Worm (Caenorhabditis elegans): ENCODE data around the gene ufd-3.

The ufd-3 gene

DNA sequence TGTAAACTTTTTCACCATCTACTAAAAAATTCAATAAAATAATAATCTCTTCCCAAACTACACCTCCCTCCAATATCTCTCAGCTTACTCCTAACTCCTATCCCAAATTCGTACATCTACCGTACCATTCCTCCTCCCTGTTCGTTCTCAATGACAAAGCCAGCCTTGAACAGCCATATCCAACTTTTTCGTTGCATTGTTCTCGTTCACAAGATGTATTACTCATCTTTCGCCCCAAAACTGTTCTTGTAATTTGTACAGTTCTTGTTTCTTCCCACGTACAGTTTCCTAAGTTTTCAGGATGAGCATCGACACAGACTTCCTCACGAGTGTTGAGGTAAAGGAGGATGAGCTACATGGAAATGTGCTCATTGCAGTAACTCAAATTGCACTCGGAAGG lies 14.3 kb downstream of the ufd-3 start, which contains the start of gene egl-43:
Gene egl-43 (plus strand): TSS at position 301 of the 400 bp plus-strand sequence.
- TF ChIP-seq ham-2 (GFP tag; optimal IDR thresholded peaks at IDR 0.05), result no peak
- TF ChIP-seq pha-4 (tag; optimal IDR thresholded peaks at IDR 0.05), result no peak
- no peak for TF ChIP-seq drap-1 (GFP tag; optimal IDR thresholded peaks at IDR 0.05)
- TF ChIP-seq nhr-12 (tag; optimal IDR thresholded peaks at IDR 0.05), result no peak
- no peak for TF ChIP-seq nhr-76 (tag; optimal IDR thresholded peaks at IDR 0.05)
- TF ChIP-seq nhr-2 (tag; optimal IDR thresholded peaks at IDR 0.05), result no peak
- TF ChIP-seq elt-1 (tag; optimal IDR thresholded peaks at IDR 0.05; ENCODE audit: borderline replicate concordance, insufficient read depth), result no peak
- TF ChIP-seq unc-39 (tag; optimal IDR thresholded peaks at IDR 0.05), result no peak
- no peak for TF ChIP-seq nhr-237 (tag; optimal IDR thresholded peaks at IDR 0.05)
- no peak for TF ChIP-seq mab-5 (tag; optimal IDR thresholded peaks at IDR 0.05)
- no peak for TF ChIP-seq tbx-8 (GFP tag; optimal IDR thresholded peaks at IDR 0.05)
- TF ChIP-seq bed-3 (GFP tag; optimal IDR thresholded peaks at IDR 0.05), result no peak
- no peak for TF ChIP-seq snpc-4 (tag; optimal IDR thresholded peaks at IDR 0.05)
- TF ChIP-seq zip-8 (tag; optimal IDR thresholded peaks at IDR 0.05), result no peak
- no peak for TF ChIP-seq blmp-1 (tag; optimal IDR thresholded peaks at IDR 0.05)
- TF ChIP-seq ceh-43 (GFP tag; optimal IDR thresholded peaks at IDR 0.05), result no peak

DNA sequence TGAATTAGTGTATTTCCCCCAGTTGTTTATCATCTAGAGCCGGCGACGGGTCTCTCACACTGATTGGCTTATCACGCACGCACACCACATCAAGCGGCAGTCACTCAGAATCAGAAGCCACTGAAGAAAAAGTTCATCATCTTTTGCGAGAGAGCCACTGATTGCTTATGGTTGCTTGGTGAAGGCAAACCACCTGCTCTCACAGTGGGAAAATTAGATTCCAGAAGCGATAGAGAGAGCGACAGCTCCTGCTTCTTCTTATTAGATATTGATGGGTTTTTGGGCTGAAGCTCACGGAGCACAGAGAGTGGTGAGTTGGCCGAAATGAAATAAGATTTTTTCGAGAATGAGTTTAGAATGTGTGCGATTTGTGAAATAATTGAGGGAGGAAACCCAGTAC lies 15.6 kb downstream of the ufd-3 start:
- TF ChIP-seq hlh-1 (tag; optimal IDR thresholded peaks at IDR 0.05) (no peak), ces-1 (GFP tag; optimal IDR thresholded peaks at IDR 0.05) (peak; percentile 51), bed-3 (GFP tag; optimal IDR thresholded peaks at IDR 0.05) (no peak), lin-32 (GFP tag; optimal IDR thresholded peaks at IDR 0.05) (no peak)

DNA sequence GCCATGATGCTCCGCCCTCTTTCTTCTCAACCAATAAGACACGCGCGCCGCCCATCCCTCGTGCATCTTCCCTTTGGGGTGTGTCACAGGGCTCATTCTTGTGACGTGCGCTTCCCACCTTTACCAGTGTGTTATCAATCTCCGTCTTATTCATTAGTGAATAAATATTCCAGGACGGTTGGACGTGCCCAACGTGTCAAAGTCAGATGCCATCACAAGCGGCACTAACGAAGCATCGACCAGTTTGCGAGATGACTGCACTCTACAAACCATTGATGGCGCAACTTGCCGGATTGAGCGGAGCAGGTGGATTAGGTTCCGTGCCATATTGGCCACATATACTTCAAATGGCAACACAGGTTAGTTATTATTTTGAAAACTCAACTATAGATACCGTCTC lies 19.6 kb downstream of the ufd-3 start:
- no peak for TF ChIP-seq sptf-1 (tag; optimal IDR thresholded peaks at IDR 0.05)
- no peak for TF ChIP-seq flh-1 (GFP tag; optimal IDR thresholded peaks at IDR 0.05)
- TF ChIP-seq ces-1 (GFP tag; optimal IDR thresholded peaks at IDR 0.05), result no peak
- no peak for TF ChIP-seq lin-32 (GFP tag; optimal IDR thresholded peaks at IDR 0.05)
- TF ChIP-seq ztf-11 (tag; optimal IDR thresholded peaks at IDR 0.05), result no peak
- no peak for TF ChIP-seq elt-3 (tag; optimal IDR thresholded peaks at IDR 0.05)
- TF ChIP-seq nhr-2 (tag; optimal IDR thresholded peaks at IDR 0.05), result no peak
- TF ChIP-seq elt-1 (tag; optimal IDR thresholded peaks at IDR 0.05; ENCODE audit: borderline replicate concordance, insufficient read depth), result no peak
- no peak for TF ChIP-seq unc-120 (tag; optimal IDR thresholded peaks at IDR 0.05; ENCODE audit: poor library complexity, severe bottlenecking)
- no peak for TF ChIP-seq tbx-8 (GFP tag; optimal IDR thresholded peaks at IDR 0.05)
- TF ChIP-seq lsy-2 (tag; optimal IDR thresholded peaks at IDR 0.05), result no peak
- TF ChIP-seq mls-2 (tag; optimal IDR thresholded peaks at IDR 0.05), result no peak
- no peak for TF ChIP-seq unc-39 (tag; optimal IDR thresholded peaks at IDR 0.05)
- TF ChIP-seq ceh-83 (GFP tag; optimal IDR thresholded peaks at IDR 0.05), result no peak

DNA sequence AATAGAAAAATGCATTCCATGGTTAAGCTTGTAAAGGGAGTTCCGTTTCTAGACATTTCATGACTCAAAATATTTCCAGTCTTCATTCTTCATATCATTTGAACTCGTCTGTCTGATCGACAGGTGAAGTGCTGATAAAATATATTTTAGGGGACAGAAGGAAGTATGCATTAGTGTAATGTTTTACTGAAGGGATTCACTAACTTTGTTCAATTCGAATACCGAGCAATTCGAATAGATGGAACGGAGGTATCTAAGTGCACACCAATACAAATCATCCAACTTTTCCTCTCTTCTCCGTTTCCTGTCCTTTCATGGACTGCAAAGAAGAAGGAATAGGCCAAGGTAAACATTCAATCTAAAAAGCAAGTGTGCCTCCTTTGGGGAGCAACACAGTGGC lies 23.3 kb downstream of the ufd-3 start:
- no peak for TF ChIP-seq ceh-39 (tag; optimal IDR thresholded peaks at IDR 0.05)
- no peak for TF ChIP-seq nhr-237 (tag; optimal IDR thresholded peaks at IDR 0.05)
- no peak for TF ChIP-seq unc-120 (tag; optimal IDR thresholded peaks at IDR 0.05; ENCODE audit: poor library complexity, severe bottlenecking)
- TF ChIP-seq lin-13 (tag; optimal IDR thresholded peaks at IDR 0.05), result no peak
- no peak for TF ChIP-seq nhr-12 (tag; optimal IDR thresholded peaks at IDR 0.05)
- no peak for TF ChIP-seq mab-5 (tag; optimal IDR thresholded peaks at IDR 0.05)
- TF ChIP-seq tbx-8 (GFP tag; optimal IDR thresholded peaks at IDR 0.05), result no peak
- no peak for TF ChIP-seq lin-32 (GFP tag; optimal IDR thresholded peaks at IDR 0.05)
- no peak for TF ChIP-seq ham-2 (GFP tag; optimal IDR thresholded peaks at IDR 0.05)

DNA sequence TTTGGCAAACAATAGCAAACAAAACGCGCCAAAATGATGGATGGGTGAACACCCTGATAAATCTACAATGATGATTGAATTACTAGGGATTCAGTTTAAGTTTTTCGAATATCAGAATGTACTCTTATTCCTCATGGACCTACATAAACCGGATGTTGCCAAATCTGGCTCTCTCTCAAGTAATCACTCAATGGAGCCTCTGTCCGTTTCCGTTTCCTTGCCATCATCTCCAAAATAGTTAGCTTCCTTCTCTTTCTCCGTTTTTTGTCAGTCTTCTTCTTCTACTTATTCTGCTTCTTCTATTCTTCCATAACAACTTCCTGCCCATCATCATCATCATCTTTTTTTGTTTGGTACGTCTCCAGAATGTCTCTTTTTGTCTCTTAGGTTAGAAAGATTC lies 24.8 kb downstream of the ufd-3 start:
- no peak for TF ChIP-seq mls-2 (tag; optimal IDR thresholded peaks at IDR 0.05)
- TF ChIP-seq pha-4 (tag; optimal IDR thresholded peaks at IDR 0.05), result no peak
- no peak for TF ChIP-seq nhr-12 (tag; optimal IDR thresholded peaks at IDR 0.05)
- no peak for TF ChIP-seq ceh-39 (tag; optimal IDR thresholded peaks at IDR 0.05)
- TF ChIP-seq elt-3 (tag; optimal IDR thresholded peaks at IDR 0.05), result no peak

DNA sequence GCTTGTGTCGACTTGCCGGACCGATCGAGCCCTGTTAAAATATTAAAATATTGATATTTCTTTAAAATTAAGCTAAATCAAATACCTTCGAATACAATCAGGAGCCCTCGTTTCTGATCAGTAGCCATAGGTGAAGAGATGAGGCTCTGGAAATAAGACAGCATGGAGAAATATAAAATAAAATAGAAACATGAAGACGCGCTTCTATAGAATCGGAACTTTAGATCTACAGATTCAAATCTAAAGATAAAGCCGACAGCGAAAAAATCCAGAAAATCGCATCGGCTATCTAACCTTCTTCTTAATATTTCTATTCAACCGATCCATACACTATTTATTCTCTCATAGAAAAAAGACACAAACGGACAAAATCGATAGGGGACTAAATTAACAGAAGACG lies 26.4 kb downstream of the ufd-3 start, which contains the start of gene dtmk-1:
Gene dtmk-1 (minus strand): TSS at position 146 of the 400 bp plus-strand sequence.
- TF ChIP-seq lsy-2 (tag; optimal IDR thresholded peaks at IDR 0.05) (no peak), elt-1 (tag; optimal IDR thresholded peaks at IDR 0.05; ENCODE audit: borderline replicate concordance, insufficient read depth) (peak; percentile 86)

Measured in whole organism, mixed stage, embryonic.